Worm (Caenorhabditis elegans) whole organism, young adult: ENCODE measurements around the gene abi-1.
A peak's percentile ranks its signal among the peaks of the same experiment; 100 is the strongest.

Experiments
- B0035.1 ChIP-seq: sonication (generic microtip); optimal IDR thresholded peaks from 2 replicates; lab custom pipeline; 2016; ENCODE audit warnings: missing genetic modification characterization, mild to moderate bottlenecking, missing compliant biosample characterization, missing genotype, missing genetic modification reagents
- B0261.1 ChIP-seq: sonication (generic microtip); optimal IDR thresholded peaks from 2 replicates; lab custom pipeline; 2016; ENCODE audit warnings: mild to moderate bottlenecking, missing genetic modification characterization, moderate library complexity, missing compliant biosample characterization
- C17E4.6 ChIP-seq: fragments of 200-800 bp; sonication (Bioruptor generic); IDR thresholded peaks from 2 replicates; pipeline ENCODE4 v1.3.6; 2022; ENCODE audit warnings: missing genetic modification reagents, missing genetic modification characterization, missing compliant biosample characterization
- D2030.7 ChIP-seq: fragments of 200-800 bp; sonication (Bioruptor generic); IDR thresholded peaks from 2 replicates; pipeline ENCODE4 v1.3.6; 2022; ENCODE audit warnings: missing genetic modification reagents, missing genetic modification characterization, missing compliant biosample characterization
- F10E7.11 ChIP-seq: sonication (generic microtip); optimal IDR thresholded peaks from 2 replicates; lab custom pipeline; 2017; ENCODE audit warnings: mild to moderate bottlenecking, missing genetic modification characterization, moderate library complexity, missing compliant biosample characterization
- F22D6.2 ChIP-seq: sonication (generic microtip); optimal IDR thresholded peaks from 2 replicates; lab custom pipeline; 2016; ENCODE audit warnings: mild to moderate bottlenecking, missing genetic modification characterization, missing compliant biosample characterization
- F39B2.1 ChIP-seq: fragments of 200-800 bp; sonication (Bioruptor generic); IDR thresholded peaks from 2 replicates; pipeline ENCODE4 v1.3.6; 2022; ENCODE audit warnings: missing genetic modification reagents, missing genetic modification characterization, missing compliant biosample characterization
- F52B5.7 ChIP-seq: sonication (generic microtip); optimal IDR thresholded peaks from 2 replicates; lab custom pipeline; 2016; ENCODE audit warnings: mild to moderate bottlenecking, missing genetic modification characterization, missing compliant biosample characterization
- F55B11.4 ChIP-seq: sonication (generic microtip); optimal IDR thresholded peaks from 2 replicates; lab custom pipeline; 2016; ENCODE audit warnings: missing compliant biosample characterization, missing genetic modification characterization, borderline replicate concordance; ENCODE audit not compliant: insufficient read depth
- F57A8.1 ChIP-seq: fragments of 200-800 bp; sonication (Bioruptor generic); optimal IDR thresholded peaks from 2 replicates; lab custom pipeline; 2018; ENCODE audit warnings: mild to moderate bottlenecking, missing genetic modification characterization, moderate library complexity, missing compliant biosample characterization
- T07F8.4 ChIP-seq: sonication (generic microtip); optimal IDR thresholded peaks from 2 replicates; lab custom pipeline; 2016; ENCODE audit warnings: mild to moderate bottlenecking, missing genetic modification characterization, moderate library complexity, missing compliant biosample characterization
- Y53F4B.3 ChIP-seq: fragments of 200-800 bp; sonication (Bioruptor generic); IDR thresholded peaks from 2 replicates; pipeline ENCODE4 v1.3.6; 2022; ENCODE audit warnings: missing genetic modification reagents, missing genetic modification characterization, missing compliant biosample characterization
- Y53G8AR.9 ChIP-seq: fragments of 200-800 bp; sonication (Bioruptor generic); conservative IDR thresholded peaks from 2 replicates; pipeline ENCODE4 v1.3.6; 2022; ENCODE audit warnings: missing genetic modification reagents, missing genetic modification characterization, missing compliant biosample characterization
- ama-1 ChIP-seq, 3 experiments: fragments of 150-350 bp in 1 of 3; sonication (generic microtip) in 2 of 3; optimal IDR thresholded peaks; 2 replicates each; lab custom pipeline; 2014 to 2018; ENCODE audit warnings: missing biosample characterization in 2 of 3, missing genetic modification characterization in 2 of 3, missing genetic modification reagents in 2 of 3
- aptf-2 ChIP-seq: fragments of 200-800 bp; sonication (Bioruptor generic); conservative IDR thresholded peaks from 2 replicates; pipeline ENCODE4 v1.3.6; 2022; ENCODE audit warnings: missing genetic modification reagents, missing genetic modification characterization, missing compliant biosample characterization
- atf-7 ChIP-seq: sonication (generic microtip); optimal IDR thresholded peaks from 2 replicates; lab custom pipeline; 2017; ENCODE audit warnings: mild to moderate bottlenecking, missing genetic modification characterization, missing compliant biosample characterization
- attf-5 ChIP-seq: fragments of 200-800 bp; sonication (Bioruptor generic); optimal IDR thresholded peaks from 2 replicates; lab custom pipeline; 2018; ENCODE audit warnings: mild to moderate bottlenecking, missing genetic modification characterization, missing compliant biosample characterization
- attf-6 ChIP-seq: fragments of 200-800 bp; sonication (Bioruptor generic); IDR thresholded peaks from 2 replicates; pipeline ENCODE4 v1.3.6; 2022; ENCODE audit warnings: missing genetic modification reagents, missing genetic modification characterization, missing compliant biosample characterization
- ceh-100 ChIP-seq: fragments of 200-800 bp; sonication (Bioruptor generic); IDR thresholded peaks from 2 replicates; pipeline ENCODE4 v1.3.6; 2022; ENCODE audit warnings: missing genetic modification reagents, missing genetic modification characterization, missing compliant biosample characterization
- ceh-27 ChIP-seq: fragments of 200-800 bp; sonication (Bioruptor generic); optimal IDR thresholded peaks from 2 replicates; lab custom pipeline; 2018; ENCODE audit warnings: mild to moderate bottlenecking, missing genetic modification characterization, moderate library complexity, missing compliant biosample characterization
- ceh-40 ChIP-seq: fragments of 200-800 bp; sonication (Bioruptor generic); IDR thresholded peaks from 2 replicates; pipeline ENCODE4 v1.3.6; 2022; ENCODE audit warnings: missing genetic modification characterization, missing compliant biosample characterization
- ceh-79 ChIP-seq: sonication (generic microtip); optimal IDR thresholded peaks from 2 replicates; lab custom pipeline; 2017; ENCODE audit warnings: mild to moderate bottlenecking, missing genetic modification characterization, missing compliant biosample characterization
- ceh-91 ChIP-seq: fragments of 200-800 bp; sonication (Bioruptor generic); IDR thresholded peaks from 2 replicates; pipeline ENCODE4 v1.3.6; 2022; ENCODE audit warnings: missing genetic modification reagents, missing genetic modification characterization, missing compliant biosample characterization
- chd-7 ChIP-seq: sonication (generic microtip); optimal IDR thresholded peaks from 2 replicates; lab custom pipeline; 2016; ENCODE audit warnings: mild to moderate bottlenecking, missing genetic modification characterization, moderate library complexity, missing compliant biosample characterization
- dpl-1 ChIP-seq: fragments of 150-350 bp; optimal IDR thresholded peaks from 2 replicates; lab custom pipeline; 2014; ENCODE audit warnings: missing biosample characterization, missing genetic modification reagents, missing genetic modification characterization
- egl-44 ChIP-seq: fragments of 200-800 bp; sonication (Bioruptor generic); IDR thresholded peaks from 2 replicates; pipeline ENCODE4 v1.3.6; 2022; ENCODE audit warnings: missing genetic modification reagents, missing genetic modification characterization, missing compliant biosample characterization
- egrh-3 ChIP-seq: fragments of 200-800 bp; sonication (Bioruptor generic); IDR thresholded peaks from 2 replicates; pipeline ENCODE4 v1.3.6; 2022; ENCODE audit warnings: missing genetic modification reagents, missing genetic modification characterization, missing compliant biosample characterization
- hmg-1.2 ChIP-seq: fragments of 200-800 bp; sonication (Bioruptor generic); IDR thresholded peaks from 2 replicates; pipeline ENCODE4 v1.3.6; 2022; ENCODE audit warnings: missing genetic modification reagents, missing genetic modification characterization, missing compliant biosample characterization
- hrde-1 ChIP-seq: sonication (generic microtip); optimal IDR thresholded peaks from 2 replicates; lab custom pipeline; 2016; ENCODE audit warnings: missing genetic modification characterization, mild to moderate bottlenecking, missing compliant biosample characterization, moderate library complexity, missing genotype, missing genetic modification reagents, borderline replicate concordance
- lag-1 ChIP-seq: fragments of 200-800 bp; sonication (Bioruptor generic); IDR thresholded peaks from 2 replicates; pipeline ENCODE4 v1.3.6; 2022; ENCODE audit warnings: missing genetic modification reagents, missing genetic modification characterization, missing compliant biosample characterization
- lin-35 ChIP-seq, 3 experiments: fragments of 150-350 bp in 2 of 3; sonication (generic microtip) in 1 of 3; optimal IDR thresholded peaks; 2 replicates each; lab custom pipeline; 2014 to 2018; ENCODE audit warnings: missing biosample characterization in 3 of 3, missing genetic modification characterization in 3 of 3, missing genetic modification reagents in 3 of 3
- madf-10 ChIP-seq: sonication (generic microtip); optimal IDR thresholded peaks from 2 replicates; lab custom pipeline; 2016; ENCODE audit warnings: mild to moderate bottlenecking, missing genetic modification characterization, missing compliant biosample characterization
- madf-6 ChIP-seq: fragments of 200-800 bp; sonication (Bioruptor generic); IDR thresholded peaks from 2 replicates; pipeline ENCODE4 v1.3.6; 2022; ENCODE audit warnings: missing genetic modification reagents, missing genetic modification characterization, missing compliant biosample characterization
- madf-8 ChIP-seq: fragments of 200-800 bp; sonication (Bioruptor generic); conservative IDR thresholded peaks from 2 replicates; pipeline ENCODE4 v1.3.6; 2022; ENCODE audit warnings: missing genetic modification reagents, missing genetic modification characterization, missing compliant biosample characterization
- mcd-1 ChIP-seq: fragments of 200-800 bp; sonication (Bioruptor generic); IDR thresholded peaks from 2 replicates; pipeline ENCODE4 v1.3.6; 2022; ENCODE audit warnings: missing genetic modification reagents, missing genetic modification characterization, missing compliant biosample characterization
- mel-28 ChIP-seq: sonication (generic microtip); optimal IDR thresholded peaks from 2 replicates; lab custom pipeline; 2016; ENCODE audit warnings: borderline replicate concordance, mild to moderate bottlenecking, missing genetic modification characterization, missing compliant biosample characterization
- nfya-2 ChIP-seq: fragments of 200-800 bp; sonication (Bioruptor generic); IDR thresholded peaks from 2 replicates; pipeline ENCODE4 v1.3.6; 2022; ENCODE audit warnings: missing genetic modification reagents, missing genetic modification characterization, missing compliant biosample characterization
- pha-4 ChIP-seq: fragments of 150-350 bp; sonication (generic microtip); optimal IDR thresholded peaks from 2 replicates; lab custom pipeline; 2014; ENCODE audit warnings: missing biosample characterization, missing genetic modification reagents, missing genetic modification characterization
- rec-8 ChIP-seq, 2 experiments: sonication (generic microtip); optimal IDR thresholded peaks; 2 replicates each; lab custom pipeline; 2016; ENCODE audit warnings: mild to moderate bottlenecking in 2 of 2, missing genetic modification characterization in 2 of 2, missing genetic modification reagents in 2 of 2, missing genotype in 2 of 2, missing biosample characterization in 1 of 2, missing compliant biosample characterization in 1 of 2, moderate library complexity in 1 of 2
- repo-1 ChIP-seq: sonication (generic microtip); optimal IDR thresholded peaks from 2 replicates; lab custom pipeline; 2017; ENCODE audit warnings: mild to moderate bottlenecking, missing genetic modification characterization, missing compliant biosample characterization
- sdz-38 ChIP-seq: sonication (generic microtip); optimal IDR thresholded peaks from 2 replicates; lab custom pipeline; 2016; ENCODE audit warnings: missing genotype, missing genetic modification characterization, missing compliant biosample characterization
- tbp1 ChIP-seq: fragments of 200-800 bp; sonication (Bioruptor generic); optimal IDR thresholded peaks from 2 replicates; lab custom pipeline; 2018; ENCODE audit warnings: mild to moderate bottlenecking, missing genetic modification characterization, missing compliant biosample characterization
- tbx-9 ChIP-seq: sonication (generic microtip); optimal IDR thresholded peaks from 2 replicates; lab custom pipeline; 2016; ENCODE audit warnings: borderline replicate concordance, missing genetic modification characterization, inconsistent platforms, missing compliant biosample characterization
- xnd-1 ChIP-seq: sonication (generic microtip); optimal IDR thresholded peaks from 2 replicates; lab custom pipeline; 2016; ENCODE audit warnings: missing genotype, missing genetic modification reagents, missing genetic modification characterization, missing compliant biosample characterization
- zfh-2 ChIP-seq: fragments of 200-800 bp; sonication (Bioruptor generic); conservative IDR thresholded peaks from 2 replicates; pipeline ENCODE4 v1.3.6; 2022; ENCODE audit warnings: missing genetic modification reagents, missing genetic modification characterization, missing compliant biosample characterization
- ztf-25 ChIP-seq: fragments of 200-800 bp; sonication (Bioruptor generic); IDR thresholded peaks from 2 replicates; pipeline ENCODE4 v1.3.6; 2022; ENCODE audit warnings: missing genetic modification reagents, missing genetic modification characterization, missing compliant biosample characterization
- ztf-6 ChIP-seq: fragments of 200-800 bp; sonication (Bioruptor generic); IDR thresholded peaks from 2 replicates; pipeline ENCODE4 v1.3.6; 2022; ENCODE audit warnings: missing genetic modification reagents, missing genetic modification characterization, missing compliant biosample characterization

The abi-1 gene

DNA sequence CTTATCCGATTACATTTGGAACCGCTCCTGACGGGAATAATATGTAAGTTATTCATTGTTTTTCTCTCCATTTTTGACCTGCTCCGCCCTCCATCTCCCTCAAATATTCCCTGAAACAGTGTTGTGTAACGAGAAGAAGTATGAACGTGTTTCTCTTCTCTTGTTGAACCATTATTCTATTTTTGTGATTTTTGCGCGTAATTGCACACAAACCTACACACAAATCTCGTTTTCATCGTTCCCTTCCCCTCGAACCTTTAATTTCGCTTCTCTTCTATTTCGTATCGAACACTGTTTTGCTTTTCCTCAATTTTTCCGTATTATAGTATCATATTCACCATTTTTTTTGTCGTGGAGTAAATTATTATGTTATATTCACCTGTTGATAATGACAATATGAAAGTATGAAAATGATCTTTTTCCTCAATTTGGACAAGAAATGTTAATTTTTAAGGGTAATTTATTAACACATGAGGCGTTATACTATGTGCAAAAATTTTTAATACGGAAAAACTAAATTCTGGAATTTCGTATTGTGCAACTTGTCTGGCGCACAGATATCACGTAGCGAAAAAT, 24.7 kb upstream of the abi-1 start (continued):
- no peak for TF ChIP-seq F55B11.4 (tag; lab: Kevin White, UChicago)
- TF ChIP-seq rec-8 (tag; optimal IDR thresholded peaks at IDR 0.05; lab: Kevin White, UChicago) = no peak
- no peak for TF ChIP-seq ceh-27
- TF ChIP-seq egrh-3 (GFP tag; lab: Robert Waterston, UW) = no peak
- no peak for TF ChIP-seq pha-4 (tag; lab: Kevin White, UChicago)
- 0 out of 2 replicates have a peak, but pooled peaks have one; percentile 14 for TF ChIP-seq madf-6
- TF ChIP-seq Y53F4B.3 (GFP tag; lab: Robert Waterston, UW) = no peak
- no peak for TF ChIP-seq zfh-2 (GFP tag; lab: Robert Waterston, UW)
- no peak for TF ChIP-seq F52B5.7 (tag; lab: Kevin White, UChicago)
- peak; percentile 22 for TF ChIP-seq hrde-1
- no peak for TF ChIP-seq ztf-25
- TF ChIP-seq ama-1 (optimal IDR thresholded peaks at IDR 0.05; lab: Kevin White, UChicago) = peak; percentile 0
- TF ChIP-seq ama-1 (GFP tag; optimal IDR thresholded peaks at IDR 0.05; lab: Kevin White, UChicago) = no peak
- TF ChIP-seq madf-10 (tag; lab: Kevin White, UChicago) = no peak
- TF ChIP-seq tbx-9 (tag; lab: Kevin White, UChicago) = no peak
- no peak for TF ChIP-seq lag-1 (GFP tag; lab: Robert Waterston, UW)
- TF ChIP-seq mcd-1 (GFP tag; lab: Robert Waterston, UW) = 0 out of 2 replicates have a peak, but pooled peaks have one; percentile 5
- TF ChIP-seq ceh-91 (GFP tag; lab: Robert Waterston, UW) = no peak
- TF ChIP-seq B0261.1 (tag; lab: Kevin White, UChicago) = no peak
- no peak for TF ChIP-seq C17E4.6 (GFP tag; lab: Robert Waterston, UW)
- TF ChIP-seq madf-8 (GFP tag; lab: Robert Waterston, UW) = no peak
- no peak for TF ChIP-seq atf-7 (tag; lab: Kevin White, UChicago)
- no peak for TF ChIP-seq B0035.1 (tag; lab: Kevin White, UChicago)
- TF ChIP-seq D2030.7 (GFP tag; lab: Robert Waterston, UW) = no peak
- TF ChIP-seq attf-5 (GFP tag; lab: Kevin White, UChicago) = no peak
- no peak for TF ChIP-seq F22D6.2 (tag; lab: Kevin White, UChicago)
- no peak for TF ChIP-seq aptf-2 (GFP tag; lab: Robert Waterston, UW)
- no peak for TF ChIP-seq mel-28 (tag; lab: Kevin White, UChicago)
- TF ChIP-seq ztf-6 = no peak
- TF ChIP-seq F39B2.1 (GFP tag; lab: Robert Waterston, UW) = no peak
- no peak for TF ChIP-seq attf-6 (GFP tag; lab: Robert Waterston, UW)
- TF ChIP-seq hmg-1.2 (GFP tag; lab: Robert Waterston, UW) = 0 out of 2 replicates have a peak, but pooled peaks have one; percentile 21
- TF ChIP-seq T07F8.4 (tag; lab: Kevin White, UChicago) = no peak
- no peak for TF ChIP-seq ceh-100
- TF ChIP-seq dpl-1 (GFP tag; lab: Kevin White, UChicago) = no peak
- TF ChIP-seq F57A8.1 (GFP tag; lab: Kevin White, UChicago) = no peak
- no peak for TF ChIP-seq xnd-1 (tag; lab: Kevin White, UChicago)

DNA sequence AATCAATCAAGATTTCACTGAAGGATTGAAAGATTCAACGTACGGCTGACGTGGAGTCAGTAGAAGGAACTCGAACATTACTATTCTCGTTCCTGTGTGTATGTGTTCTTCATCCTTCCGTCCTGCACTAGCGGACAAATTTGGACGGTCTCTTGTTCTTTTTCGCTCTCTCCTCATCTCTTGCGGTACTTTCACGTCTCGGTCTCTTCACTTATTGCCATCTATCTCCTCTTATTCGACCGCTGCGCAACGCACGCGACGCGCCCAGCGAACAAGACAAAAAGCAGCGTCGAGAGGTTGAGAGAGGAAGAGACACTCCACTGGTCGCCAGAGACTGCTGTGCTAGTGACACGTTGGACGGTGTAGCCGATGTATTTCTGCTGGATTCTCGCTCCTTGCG, 22.9 kb upstream of the abi-1 start:
- TF ChIP-seq repo-1 (no peak), tbp1 (GFP tag; lab: Kevin White, UChicago) (peak; percentile 45), ama-1 (optimal IDR thresholded peaks at IDR 0.05; lab: Kevin White, UChicago) (no peak), ama-1 (GFP tag; optimal IDR thresholded peaks at IDR 0.05; lab: Kevin White, UChicago) (no peak), lin-35 (GFP tag; optimal IDR thresholded peaks at IDR 0.05; lab: Kevin White, UChicago) (peak in 1 of 3 experiments; percentile 44), egl-44 (no peak), F52B5.7 (tag; lab: Kevin White, UChicago) (no peak), ceh-40 (GFP tag; lab: Robert Waterston, UW) (no peak), nfya-2 (GFP tag; lab: Robert Waterston, UW) (no peak), ceh-79 (tag; lab: Kevin White, UChicago) (no peak), ztf-6 (no peak), hrde-1 (no peak), egrh-3 (GFP tag; lab: Robert Waterston, UW) (no peak), F10E7.11 (tag; lab: Kevin White, UChicago) (peak; percentile 40), hmg-1.2 (GFP tag; lab: Robert Waterston, UW) (peak; percentile 88; the same call in 1 of the 2 replicates), Y53G8AR.9 (GFP tag; lab: Robert Waterston, UW) (no peak), chd-7 (tag; lab: Kevin White, UChicago) (peak; percentile 11), sdz-38 (tag; lab: Kevin White, UChicago) (no peak)
